Worm (Caenorhabditis elegans) whole organism, midembryonic: ENCODE results near the gene tram-1.
A peak's percentile ranks its signal among the peaks of the same experiment; 100 is the strongest.

Experiments
- T22C8.4 ChIP-seq: fragments of 200-800 bp; sonication (Bioruptor generic); IDR thresholded peaks from 2 replicates; pipeline ENCODE4 v1.3.6; 2022; ENCODE audit warnings: missing genetic modification characterization, missing compliant biosample characterization
- cog-1 ChIP-seq: sonication (generic microtip); optimal IDR thresholded peaks from 2 replicates; lab custom pipeline; 2016; ENCODE audit warnings: missing genetic modification characterization, missing compliant biosample characterization
- flt-1 ChIP-seq: fragments of 200-800 bp; sonication (Bioruptor generic); IDR thresholded peaks from 2 replicates; pipeline ENCODE4 v1.3.6; 2022; ENCODE audit warnings: missing genetic modification characterization, missing compliant biosample characterization
- klf-2 ChIP-seq: fragments of 200-800 bp; sonication (Bioruptor generic); conservative IDR thresholded peaks from 2 replicates; pipeline ENCODE4 v1.3.6; 2022; ENCODE audit warnings: missing genetic modification reagents, missing genetic modification characterization, missing compliant biosample characterization
- med-1 ChIP-seq: sonication (generic microtip); optimal IDR thresholded peaks from 2 replicates; lab custom pipeline; 2017; ENCODE audit warnings: missing genetic modification characterization, mild to moderate bottlenecking, missing compliant biosample characterization, antibody characterized with exemption, missing genetic modification reagents; ENCODE audit not compliant: insufficient read depth
- ref-1 ChIP-seq: fragments of 200-800 bp; sonication (Bioruptor generic); conservative IDR thresholded peaks from 2 replicates; pipeline ENCODE4 v1.3.6; 2022; ENCODE audit warnings: missing genetic modification reagents, missing genetic modification characterization, missing compliant biosample characterization
- tab-1 ChIP-seq: fragments of 200-800 bp; sonication (Bioruptor generic); IDR thresholded peaks from 2 replicates; pipeline ENCODE4 v1.3.6; 2022; ENCODE audit warnings: missing genetic modification characterization, missing compliant biosample characterization
- ztf-23 ChIP-seq: fragments of 200-800 bp; sonication (Bioruptor generic); IDR thresholded peaks from 2 replicates; pipeline ENCODE4 v1.3.6; 2022; ENCODE audit warnings: missing genetic modification reagents, missing genetic modification characterization, missing compliant biosample characterization
- ztf-29 ChIP-seq: fragments of 200-800 bp; sonication (Bioruptor generic); IDR thresholded peaks from 2 replicates; pipeline ENCODE4 v1.3.6; 2022; ENCODE audit warnings: missing genetic modification reagents, missing genetic modification characterization, missing compliant biosample characterization

The tram-1 gene

ce11 chrIV:10221187-10221586 is at the start of gene tram-1:
Gene tram-1 (minus strand): TSS chrIV:10221287.
- no peak for TF ChIP-seq klf-2 (GFP tag; lab: Robert Waterston, UW)
- TF ChIP-seq cog-1 (tag; lab: Kevin White, UChicago), result no peak
- no peak for TF ChIP-seq med-1 (GFP tag; lab: Kevin White, UChicago)
- TF ChIP-seq flt-1 (GFP tag; lab: Robert Waterston, UW), result no peak
- no peak for TF ChIP-seq ztf-23
- no peak for TF ChIP-seq ref-1
- no peak for TF ChIP-seq tab-1 (GFP tag; lab: Robert Waterston, UW)
- TF ChIP-seq ztf-29, result no peak
- no peak for TF ChIP-seq T22C8.4 (GFP tag; lab: Robert Waterston, UW)

- TF ChIP-seq ztf-23 (no peak), cog-1 (tag; lab: Kevin White, UChicago) (no peak), med-1 (GFP tag; lab: Kevin White, UChicago) (no peak), flt-1 (GFP tag; lab: Robert Waterston, UW) (no peak), ref-1 (no peak), tab-1 (GFP tag; lab: Robert Waterston, UW) (no peak), klf-2 (GFP tag; lab: Robert Waterston, UW) (no peak), ztf-29 (no peak), T22C8.4 (GFP tag; lab: Robert Waterston, UW) (no peak)
Measured at ce11 chrIV:10269137-10269933, 48.2 kb upstream of the tram-1 start, which contains the start of the genes nspd-7 and Y43C5A.2. Gene nspd-7 (minus strand): TSS chrIV:10269187. Gene Y43C5A.2 (plus strand): TSS chrIV:10269883.

ce11 chrIV:10262882-10263281 is 41.8 kb upstream of the tram-1 start:
- 0 out of 2 replicates have a peak, but pooled peaks have one; percentile 25 for TF ChIP-seq klf-2 (GFP tag; lab: Robert Waterston, UW)
- TF ChIP-seq tab-1 (GFP tag; lab: Robert Waterston, UW), result 0 out of 2 replicates have a peak, but pooled peaks have one; percentile 5

ce11 chrIV:10261061-10261460 is 40.0 kb upstream of the tram-1 start:
- TF ChIP-seq flt-1 (GFP tag; lab: Robert Waterston, UW) (no peak), med-1 (GFP tag; lab: Kevin White, UChicago) (no peak), klf-2 (GFP tag; lab: Robert Waterston, UW) (no peak), ztf-29 (no peak), ref-1 (no peak), cog-1 (tag; lab: Kevin White, UChicago) (no peak), ztf-23 (no peak), tab-1 (GFP tag; lab: Robert Waterston, UW) (no peak), T22C8.4 (GFP tag; lab: Robert Waterston, UW) (no peak)

ce11 chrIV:10259557-10259956 is 38.5 kb upstream of the tram-1 start, which contains the start of gene F01G10.9:
Gene F01G10.9 (minus strand): TSS chrIV:10259657.
- TF ChIP-seq med-1 (GFP tag; lab: Kevin White, UChicago) (no peak), cog-1 (tag; lab: Kevin White, UChicago) (no peak), klf-2 (GFP tag; lab: Robert Waterston, UW) (no peak), ref-1 (no peak), tab-1 (GFP tag; lab: Robert Waterston, UW) (no peak), ztf-23 (no peak), T22C8.4 (GFP tag; lab: Robert Waterston, UW) (no peak), flt-1 (GFP tag; lab: Robert Waterston, UW) (no peak), ztf-29 (no peak)

ce11 chrIV:10252886-10253639 is 32.0 kb upstream of the tram-1 start:
- TF ChIP-seq med-1 (GFP tag; lab: Kevin White, UChicago) (no peak), tab-1 (GFP tag; lab: Robert Waterston, UW) (no peak), ref-1 (no peak), T22C8.4 (GFP tag; lab: Robert Waterston, UW) (no peak), flt-1 (GFP tag; lab: Robert Waterston, UW) (no peak), cog-1 (tag; lab: Kevin White, UChicago) (no peak), ztf-23 (no peak), ztf-29 (no peak), klf-2 (GFP tag; lab: Robert Waterston, UW) (no peak)

ce11 chrIV:10252350-10252792 is 31.3 kb upstream of the tram-1 start:
- TF ChIP-seq cog-1 (tag; lab: Kevin White, UChicago) (peak; percentile 36), T22C8.4 (GFP tag; lab: Robert Waterston, UW) (no peak)

ce11 chrIV:10251764-10252163 is 30.7 kb upstream of the tram-1 start:
- TF ChIP-seq ztf-23 (no peak), ztf-29 (no peak), T22C8.4 (GFP tag; lab: Robert Waterston, UW) (peak; percentile 19; the same call in 1 of the 2 replicates), cog-1 (tag; lab: Kevin White, UChicago) (no peak), med-1 (GFP tag; lab: Kevin White, UChicago) (no peak), ref-1 (no peak), tab-1 (GFP tag; lab: Robert Waterston, UW) (no peak), flt-1 (GFP tag; lab: Robert Waterston, UW) (no peak)

ce11 chrIV:10251261-10251660 is 30.2 kb upstream of the tram-1 start:
- TF ChIP-seq ztf-23, result no peak
- no peak for TF ChIP-seq cog-1 (tag; lab: Kevin White, UChicago)
- TF ChIP-seq ref-1, result no peak
- TF ChIP-seq T22C8.4 (GFP tag; lab: Robert Waterston, UW), result no peak
- no peak for TF ChIP-seq med-1 (GFP tag; lab: Kevin White, UChicago)
- no peak for TF ChIP-seq flt-1 (GFP tag; lab: Robert Waterston, UW)
- no peak for TF ChIP-seq ztf-29
- no peak for TF ChIP-seq tab-1 (GFP tag; lab: Robert Waterston, UW)
- TF ChIP-seq klf-2 (GFP tag; lab: Robert Waterston, UW), result no peak
